Fruit fly (Drosophila melanogaster): ENCODE results near the gene Gapdh2.

The Gapdh2 gene

DNA sequence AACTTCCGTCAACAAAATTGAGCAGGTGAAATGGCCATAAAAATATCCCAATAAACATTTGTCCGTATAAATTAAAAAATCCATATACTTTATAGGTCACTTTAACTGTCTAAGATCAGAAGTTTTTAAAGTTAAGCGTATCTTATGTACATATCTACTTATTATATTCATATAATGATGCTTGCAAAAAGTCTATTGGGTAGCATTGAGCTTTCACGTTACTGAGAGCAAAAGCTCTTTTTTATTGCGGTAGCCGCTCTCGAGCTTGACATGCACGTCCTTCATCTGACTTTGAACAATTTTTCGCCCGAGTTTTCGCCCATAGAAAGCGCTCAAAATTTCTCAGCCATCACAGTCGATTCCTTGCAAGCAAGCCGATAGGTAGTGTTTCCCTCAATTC, at the start of gene Gapdh2 (continued):
- peak; percentile 99 for TF ChIP-seq CG18619 (GFP tag; optimal IDR thresholded peaks at IDR 0.05)
- peak; percentile 100 for TF ChIP-seq Hmr (GFP tag; optimal IDR thresholded peaks at IDR 0.05)
- TF ChIP-seq slou (GFP tag; optimal IDR thresholded peaks at IDR 0.05) = peak; percentile 96
- peak; percentile 98 for TF ChIP-seq NFAT (GFP tag; IDR thresholded peaks at IDR 0.05)
- TF ChIP-seq tna (GFP tag; IDR thresholded peaks at IDR 0.05; ENCODE audit: partially characterized antibody) = no peak
- TF ChIP-seq H2.0 (GFP tag; IDR thresholded peaks at IDR 0.05) = peak; percentile 99
- peak; percentile 96 for TF ChIP-seq CG8281 (tag; optimal IDR thresholded peaks at IDR 0.05)
- peak in 1 of 3 experiments; percentile 92 for TF ChIP-seq Stat92E (GFP tag; optimal IDR thresholded peaks at IDR 0.05)
- TF ChIP-seq Doc3 (GFP tag; IDR thresholded peaks at IDR 0.05; ENCODE audit: partially characterized antibody) = no peak
- peak; percentile 100 for TF ChIP-seq CG6854 (GFP tag; optimal IDR thresholded peaks at IDR 0.05)
- TF ChIP-seq CG9876 (GFP tag; optimal IDR thresholded peaks at IDR 0.05) = peak; percentile 78
- no peak; the same call in 1 of the 2 replicates for TF ChIP-seq bbx (GFP tag; IDR thresholded peaks at IDR 0.05; ENCODE audit: partially characterized antibody)
- TF ChIP-seq Oli (tag; optimal IDR thresholded peaks at IDR 0.05) = peak; percentile 99
- peak; percentile 76 for TF ChIP-seq CG14965 (GFP tag; optimal IDR thresholded peaks at IDR 0.05; ENCODE audit: borderline replicate concordance)
- TF ChIP-seq B-H2 (GFP tag; optimal IDR thresholded peaks at IDR 0.05) = peak; percentile 100
- no peak; the same call in none of the 2 replicates for TF ChIP-seq gt (GFP tag; IDR thresholded peaks at IDR 0.05)
- no peak for TF ChIP-seq Gsc (GFP tag; IDR thresholded peaks at IDR 0.05)
- TF ChIP-seq NK7.1 (GFP tag; optimal IDR thresholded peaks at IDR 0.05) = peak; percentile 97
- peak; percentile 99 for TF ChIP-seq scrt (GFP tag; optimal IDR thresholded peaks at IDR 0.05)
- TF ChIP-seq CG3281 (GFP tag; optimal IDR thresholded peaks at IDR 0.05) = peak; percentile 100
- peak; percentile 100 for TF ChIP-seq CG4328 (GFP tag; optimal IDR thresholded peaks at IDR 0.05)
- TF ChIP-seq CG1647 (GFP tag; optimal IDR thresholded peaks at IDR 0.05) = peak; percentile 97
- no peak; the same call in 1 of the 2 replicates for TF ChIP-seq ro (GFP tag; IDR thresholded peaks at IDR 0.05)
- TF ChIP-seq emc (GFP tag; optimal IDR thresholded peaks at IDR 0.05) = peak; percentile 94
- peak; percentile 99 for TF ChIP-seq dysf (GFP tag; IDR thresholded peaks at IDR 0.05)
- no peak; the same call in 2 of the 3 replicates for TF ChIP-seq Optix (GFP tag; IDR thresholded peaks at IDR 0.05)
- TF ChIP-seq Kr (GFP tag; optimal IDR thresholded peaks at IDR 0.05) = no peak
- peak; percentile 99 for TF ChIP-seq grau (tag; optimal IDR thresholded peaks at IDR 0.05)
- TF ChIP-seq CG10431 (GFP tag; optimal IDR thresholded peaks at IDR 0.05) = peak; percentile 98
- TF ChIP-seq HmgZ (tag; optimal IDR thresholded peaks at IDR 0.05) = peak; percentile 100
- TF ChIP-seq Dll (GFP tag; IDR thresholded peaks at IDR 0.05; ENCODE audit: partially characterized antibody) = no peak
- TF ChIP-seq lov (optimal IDR thresholded peaks at IDR 0.05) = no peak
- TF ChIP-seq lov (GFP tag; IDR thresholded peaks at IDR 0.05) = peak; percentile 98; the same call in 2 of the 3 replicates
- TF ChIP-seq CG6765 (GFP tag; optimal IDR thresholded peaks at IDR 0.05) = peak; percentile 100
- TF ChIP-seq az2 (GFP tag; optimal IDR thresholded peaks at IDR 0.05) = peak; percentile 99
- TF ChIP-seq ftz-f1 (GFP tag; optimal IDR thresholded peaks at IDR 0.05) = peak; percentile 86
- no peak for TF ChIP-seq Lpt (GFP tag; optimal IDR thresholded peaks at IDR 0.05)
- peak; percentile 94 for TF ChIP-seq luna (GFP tag; optimal IDR thresholded peaks at IDR 0.05)
- TF ChIP-seq Six4 (GFP tag; optimal IDR thresholded peaks at IDR 0.05) = peak; percentile 98
- TF ChIP-seq so (GFP tag; IDR thresholded peaks at IDR 0.05) = peak; percentile 100
- TF ChIP-seq CG14050 (GFP tag; IDR thresholded peaks at IDR 0.05) = peak; percentile 99
- TF ChIP-seq CG14710 (tag; optimal IDR thresholded peaks at IDR 0.05) = peak; percentile 97
- peak; percentile 93 for TF ChIP-seq CG11398 (GFP tag; optimal IDR thresholded peaks at IDR 0.05)
- peak; percentile 100 for TF ChIP-seq ci (GFP tag; IDR thresholded peaks at IDR 0.05)
- peak; percentile 92 for TF ChIP-seq CG8290 (GFP tag; optimal IDR thresholded peaks at IDR 0.05)
- peak; percentile 81 to 98 for TF ChIP-seq CG8290 (tag; optimal IDR thresholded peaks at IDR 0.05)
- TF ChIP-seq Scr (GFP tag; IDR thresholded peaks at IDR 0.05; ENCODE audit: partially characterized antibody) = no peak
- TF ChIP-seq CG12391 (tag; optimal IDR thresholded peaks at IDR 0.05) = peak; percentile 99
- peak; percentile 99 for TF ChIP-seq B-H1 (GFP tag; IDR thresholded peaks at IDR 0.05)
- peak; percentile 95 for TF ChIP-seq Jarid2 (GFP tag; optimal IDR thresholded peaks at IDR 0.05)
- TF ChIP-seq pros (GFP tag; optimal IDR thresholded peaks at IDR 0.05) = peak; percentile 96
